Fruit fly (Drosophila melanogaster) whole organism: ENCODE measurements around the gene CG13738.

Experiments used
- CG8478 ChIP-seq: fragments of >200 bp; optimal IDR thresholded peaks from 2 replicates; lab custom pipeline; 2018; ENCODE audit warnings: inconsistent platforms
- Dll ChIP-seq: fragments of >200 bp; optimal IDR thresholded peaks from 2 replicates; lab custom pipeline; 2017
- EcR ChIP-seq, 2 experiments: fragments of >200 bp; optimal IDR thresholded peaks; 2 replicates each; lab custom pipeline; 2017; ENCODE audit warnings: missing biosample characterization in 2 of 2, missing genetic modification characterization in 2 of 2, missing genetic modification reagents in 2 of 2
- pan ChIP-seq: fragments of >200 bp; optimal IDR thresholded peaks from 2 replicates; lab custom pipeline; 2017
- psq ChIP-seq: fragments of >200 bp; optimal IDR thresholded peaks from 2 replicates; lab custom pipeline; 2017

- TF ChIP-seq psq (lab: Kevin White, UChicago) (no peak), EcR (GFP tag; optimal IDR thresholded peaks at IDR 0.05; lab: Kevin White, UChicago) (no peak), CG8478 (lab: Kevin White, UChicago) (no peak), pan (no peak), Dll (lab: Kevin White, UChicago) (no peak)
These were observed 13.1 kb upstream of the CG13738 start, which contains the start of gene CG17362 for dm6 chr3L:13986330-13986729.
